Worm (Caenorhabditis elegans): ENCODE measurements around the gene btb-8.

btb-8 gene

DNA sequence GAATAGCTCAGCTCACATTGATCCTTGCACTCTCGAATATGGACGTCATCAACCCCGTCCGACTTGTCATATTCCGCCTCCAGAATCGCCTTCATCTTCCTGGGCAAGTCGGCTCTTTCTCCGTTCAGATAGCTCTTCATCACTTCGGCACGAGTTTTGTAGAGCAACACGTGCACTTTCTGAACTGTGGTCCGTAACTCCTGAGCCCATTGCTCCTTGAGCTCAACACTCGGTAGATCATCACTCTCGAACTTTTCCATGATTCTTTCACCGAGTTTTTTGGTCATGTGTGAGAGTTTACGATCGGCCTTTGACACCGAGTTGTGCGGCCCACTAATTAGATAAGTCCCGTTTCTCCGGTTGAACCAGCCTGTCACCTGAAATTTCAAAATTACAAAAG is 12.6 kb downstream of the btb-8 start:
- TF ChIP-seq nhr-2 (tag; optimal IDR thresholded peaks at IDR 0.05) (no peak), flh-1 (GFP tag; optimal IDR thresholded peaks at IDR 0.05) (no peak), M03D4.4 (tag; optimal IDR thresholded peaks at IDR 0.05) (no peak), lsy-2 (tag; optimal IDR thresholded peaks at IDR 0.05) (no peak), sem-2 (GFP tag; optimal IDR thresholded peaks at IDR 0.05) (no peak), unc-39 (tag; optimal IDR thresholded peaks at IDR 0.05) (no peak), tbx-8 (GFP tag; optimal IDR thresholded peaks at IDR 0.05) (no peak), ceh-39 (tag; optimal IDR thresholded peaks at IDR 0.05) (no peak), mep-1 (tag; optimal IDR thresholded peaks at IDR 0.05) (no peak), lin-32 (GFP tag; optimal IDR thresholded peaks at IDR 0.05) (no peak), elt-1 (tag; optimal IDR thresholded peaks at IDR 0.05; ENCODE audit: borderline replicate concordance, insufficient read depth) (no peak)

DNA sequence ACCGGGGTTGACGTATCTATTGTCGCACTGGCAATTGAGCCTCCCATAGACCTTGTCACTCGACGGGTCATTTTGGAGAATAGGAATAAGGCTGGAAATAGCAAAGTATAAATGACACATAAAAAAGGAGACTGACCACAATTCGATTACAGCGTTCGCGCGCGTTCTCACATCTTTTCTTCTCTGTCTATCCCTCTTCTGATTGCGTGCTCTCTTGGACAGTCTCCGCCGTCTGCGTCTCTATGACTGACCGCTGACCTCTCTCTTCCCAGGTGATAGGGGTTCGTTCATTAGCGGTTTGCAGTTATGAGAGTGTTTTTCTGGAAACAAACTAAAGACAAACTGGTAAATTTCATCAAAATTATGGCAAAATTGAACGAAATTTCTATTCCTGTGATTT is 13.8 kb downstream of the btb-8 start, which contains the start of gene ceh-83:
Gene ceh-83 (minus strand): TSS at position 181 of the 400 bp plus-strand sequence.
- TF ChIP-seq mls-2 (tag; optimal IDR thresholded peaks at IDR 0.05) (no peak), flh-1 (GFP tag; optimal IDR thresholded peaks at IDR 0.05) (no peak), blmp-1 (tag; optimal IDR thresholded peaks at IDR 0.05) (no peak), hlh-1 (tag; optimal IDR thresholded peaks at IDR 0.05) (no peak), nhr-2 (tag; optimal IDR thresholded peaks at IDR 0.05) (no peak), mab-5 (tag; optimal IDR thresholded peaks at IDR 0.05) (no peak), bed-3 (GFP tag; optimal IDR thresholded peaks at IDR 0.05) (no peak), pha-4 (tag; optimal IDR thresholded peaks at IDR 0.05) (no peak)

DNA sequence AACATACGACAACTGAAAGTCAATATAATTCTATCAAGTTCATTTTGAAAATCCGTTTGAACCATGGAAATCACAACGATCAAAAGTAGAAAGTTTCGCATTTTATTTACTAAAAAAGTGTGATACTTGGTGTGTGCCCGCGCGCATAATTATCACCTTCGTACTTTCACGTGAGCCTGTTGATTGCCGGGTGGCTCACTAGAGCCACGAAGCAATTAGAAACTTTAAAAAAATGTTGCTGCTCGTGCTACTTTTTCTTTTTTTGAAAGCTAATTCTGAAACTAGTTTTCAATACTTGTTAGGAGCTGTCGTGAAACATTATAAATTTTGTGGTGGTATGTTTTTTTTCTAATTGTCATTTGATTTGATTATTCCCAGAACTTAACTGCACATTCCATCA is 16.3 kb downstream of the btb-8 start, which contains the start of the genes irld-9 and irld-33:
Gene irld-9 (minus strand): TSS at position 101 of the 400 bp plus-strand sequence.
Gene irld-33 (plus strand): TSS at position 209 of the 400 bp plus-strand sequence.
- TF ChIP-seq flh-1 (GFP tag; optimal IDR thresholded peaks at IDR 0.05) (no peak), mls-2 (tag; optimal IDR thresholded peaks at IDR 0.05) (no peak), lin-32 (GFP tag; optimal IDR thresholded peaks at IDR 0.05) (no peak), elt-1 (tag; optimal IDR thresholded peaks at IDR 0.05; ENCODE audit: borderline replicate concordance, insufficient read depth) (no peak)

DNA sequence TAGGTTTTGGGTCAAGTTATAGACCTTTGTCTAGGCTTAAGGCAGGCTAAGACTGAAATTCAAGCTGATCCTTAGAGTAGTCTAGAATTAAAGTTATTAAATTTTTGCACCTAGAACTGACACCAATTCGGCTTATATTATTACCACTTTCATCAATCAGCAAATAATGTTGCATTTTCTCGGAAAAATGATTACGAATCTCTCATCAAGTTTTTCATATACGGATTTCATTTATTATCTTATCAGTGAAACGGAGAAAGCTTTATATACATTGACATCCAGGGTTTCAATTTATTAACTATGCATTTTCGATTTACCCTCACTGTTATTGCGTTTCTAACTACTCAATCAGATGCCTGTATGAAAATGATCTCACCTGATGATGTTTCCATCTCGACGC is 18.7 kb downstream of the btb-8 start, which contains the start of gene K07G6.1:
Gene K07G6.1 (plus strand): TSS at position 301 of the 400 bp plus-strand sequence.
- TF ChIP-seq elt-1 (tag; optimal IDR thresholded peaks at IDR 0.05; ENCODE audit: borderline replicate concordance, insufficient read depth) = no peak
- no peak for TF ChIP-seq nhr-28 (tag; optimal IDR thresholded peaks at IDR 0.05)
- TF ChIP-seq drap-1 (GFP tag; optimal IDR thresholded peaks at IDR 0.05) = no peak
- TF ChIP-seq snpc-4 (tag; optimal IDR thresholded peaks at IDR 0.05) = no peak
- TF ChIP-seq flh-1 (GFP tag; optimal IDR thresholded peaks at IDR 0.05) = no peak
- no peak for TF ChIP-seq ztf-11 (tag; optimal IDR thresholded peaks at IDR 0.05)
- no peak for TF ChIP-seq unc-120 (tag; optimal IDR thresholded peaks at IDR 0.05; ENCODE audit: poor library complexity, severe bottlenecking)
- no peak for TF ChIP-seq sem-2 (GFP tag; optimal IDR thresholded peaks at IDR 0.05)
- TF ChIP-seq ces-1 (GFP tag; optimal IDR thresholded peaks at IDR 0.05) = no peak
- no peak for TF ChIP-seq bed-3 (GFP tag; optimal IDR thresholded peaks at IDR 0.05)
- TF ChIP-seq cnd-1 (tag; optimal IDR thresholded peaks at IDR 0.05) = no peak
- no peak for TF ChIP-seq zip-8 (tag; optimal IDR thresholded peaks at IDR 0.05)
- TF ChIP-seq elt-3 (tag; optimal IDR thresholded peaks at IDR 0.05) = no peak
- no peak for TF ChIP-seq unc-62 (GFP tag; optimal IDR thresholded peaks at IDR 0.05)
- no peak for TF ChIP-seq lin-32 (GFP tag; optimal IDR thresholded peaks at IDR 0.05)
- no peak for TF ChIP-seq ham-2 (GFP tag; optimal IDR thresholded peaks at IDR 0.05)
- TF ChIP-seq hlh-1 (tag; optimal IDR thresholded peaks at IDR 0.05) = no peak
- no peak for TF ChIP-seq lsy-2 (tag; optimal IDR thresholded peaks at IDR 0.05)

DNA sequence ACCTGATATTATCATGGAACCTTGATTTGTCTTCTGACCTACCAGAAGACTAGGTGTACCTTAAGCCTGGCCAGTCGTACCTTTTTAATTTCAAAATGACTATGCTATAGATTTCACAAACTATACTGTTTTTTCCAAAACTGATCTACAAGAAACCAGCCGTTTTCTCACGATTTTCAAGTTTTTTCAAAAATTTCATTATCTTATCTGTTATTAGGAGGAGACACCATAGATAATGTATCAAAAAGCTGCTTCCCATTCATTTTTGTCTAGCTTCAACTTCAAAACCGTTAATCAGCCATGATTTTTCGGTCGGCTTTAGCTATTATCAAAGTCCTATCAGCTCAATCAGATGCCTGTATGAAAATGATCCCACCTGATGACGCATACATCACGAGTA is 20.0 kb downstream of the btb-8 start, which contains the start of gene F36H5.12:
Gene F36H5.12 (plus strand): TSS at position 301 of the 400 bp plus-strand sequence.
- TF ChIP-seq ceh-39 (tag; optimal IDR thresholded peaks at IDR 0.05) (no peak), mls-2 (tag; optimal IDR thresholded peaks at IDR 0.05) (no peak)

DNA sequence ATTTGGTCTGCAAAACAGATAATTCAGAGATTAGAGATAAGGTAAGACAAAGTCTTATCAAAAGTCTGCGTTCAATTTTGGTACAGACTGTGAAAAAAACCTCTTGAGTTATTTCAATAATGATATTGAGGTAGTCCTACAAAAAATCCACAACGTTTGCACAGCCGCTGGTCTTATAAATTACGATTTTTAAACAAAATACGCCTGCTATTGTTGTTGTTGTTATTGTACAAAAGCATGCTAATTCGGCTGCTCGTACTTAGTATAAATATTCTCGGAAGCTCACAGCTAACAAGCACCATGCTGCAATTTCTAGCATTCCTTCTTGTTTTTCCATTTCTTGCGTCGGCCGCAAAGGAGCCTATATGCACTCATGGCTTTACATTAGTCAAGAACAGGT is 21.6 kb downstream of the btb-8 start, which contains the start of gene clec-19:
Gene clec-19 (plus strand): TSS at position 301 of the 400 bp plus-strand sequence.
- no peak for TF ChIP-seq tbx-8 (GFP tag; optimal IDR thresholded peaks at IDR 0.05)
- no peak for TF ChIP-seq ztf-11 (tag; optimal IDR thresholded peaks at IDR 0.05)
- TF ChIP-seq unc-120 (tag; optimal IDR thresholded peaks at IDR 0.05; ENCODE audit: poor library complexity, severe bottlenecking) = no peak
- TF ChIP-seq pha-4 (tag; optimal IDR thresholded peaks at IDR 0.05) = no peak
- no peak for TF ChIP-seq ham-2 (GFP tag; optimal IDR thresholded peaks at IDR 0.05)
- no peak for TF ChIP-seq M03D4.4 (tag; optimal IDR thresholded peaks at IDR 0.05)
- TF ChIP-seq unc-62 (GFP tag; optimal IDR thresholded peaks at IDR 0.05) = no peak
- no peak for TF ChIP-seq mep-1 (tag; optimal IDR thresholded peaks at IDR 0.05)
- no peak for TF ChIP-seq sem-2 (GFP tag; optimal IDR thresholded peaks at IDR 0.05)
- TF ChIP-seq lin-32 (GFP tag; optimal IDR thresholded peaks at IDR 0.05) = no peak
